Fruit fly (Drosophila melanogaster): ENCODE data around the gene Gss2.

Gene Gss2

DNA sequence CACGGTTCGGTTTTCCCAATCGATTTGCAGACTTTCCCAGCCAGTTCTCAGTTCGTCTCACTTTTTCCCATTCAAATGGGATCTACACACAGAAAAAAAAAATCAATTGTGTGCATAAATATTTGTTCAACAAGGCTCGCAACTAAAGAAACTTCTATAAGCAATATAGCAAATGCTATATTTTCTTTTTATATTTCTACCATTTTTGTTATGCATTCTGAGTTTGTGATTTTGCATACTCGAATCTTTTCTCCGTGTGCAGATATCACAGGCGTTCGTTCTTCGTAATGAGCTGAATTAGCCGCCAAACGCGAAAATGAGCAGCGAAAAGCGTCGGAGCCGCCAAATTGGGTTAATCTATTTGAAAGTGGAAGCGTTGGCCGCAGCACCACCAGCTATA, 16.4 kb downstream of the Gss2 start:
- TF ChIP-seq pan (optimal IDR thresholded peaks at IDR 0.05) = no peak
- TF ChIP-seq Dll (optimal IDR thresholded peaks at IDR 0.05) = no peak

DNA sequence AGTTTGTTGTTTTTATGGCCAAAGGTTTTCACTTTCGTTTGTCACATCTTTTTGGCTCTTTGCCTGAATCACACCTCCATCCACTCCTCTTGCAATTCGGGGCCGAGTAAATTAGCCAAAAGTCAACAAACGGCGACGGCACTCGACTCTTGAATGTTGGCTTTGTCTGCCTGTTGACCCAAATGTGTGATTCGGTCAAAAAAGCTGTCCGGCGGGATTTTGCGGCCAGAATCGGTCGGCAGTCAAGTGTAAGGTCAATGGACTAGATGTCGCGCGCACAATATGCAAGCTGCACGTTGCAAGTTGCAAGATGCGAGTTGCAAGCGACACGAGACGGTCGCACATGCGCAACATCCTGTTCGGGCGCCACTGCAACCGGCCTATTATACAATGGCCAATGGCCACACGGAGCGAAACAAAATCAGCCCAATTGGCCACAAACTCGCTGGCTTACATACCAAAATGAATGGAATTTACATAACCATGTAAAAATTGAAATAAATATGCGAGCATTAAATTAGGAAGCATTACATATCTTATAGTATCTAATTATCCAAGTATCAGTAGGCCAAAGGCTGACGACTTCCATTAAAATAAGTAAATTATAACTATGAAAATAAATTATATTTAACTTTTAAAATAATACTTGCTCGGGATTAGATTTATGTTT, 18.2 kb downstream of the Gss2 start:
- TF ChIP-seq Dll (optimal IDR thresholded peaks at IDR 0.05) (no peak), usp (GFP tag; optimal IDR thresholded peaks at IDR 0.05) (no peak), EcR (GFP tag; optimal IDR thresholded peaks at IDR 0.05) (peak in 1 of 2 experiments; percentile 62)

DNA sequence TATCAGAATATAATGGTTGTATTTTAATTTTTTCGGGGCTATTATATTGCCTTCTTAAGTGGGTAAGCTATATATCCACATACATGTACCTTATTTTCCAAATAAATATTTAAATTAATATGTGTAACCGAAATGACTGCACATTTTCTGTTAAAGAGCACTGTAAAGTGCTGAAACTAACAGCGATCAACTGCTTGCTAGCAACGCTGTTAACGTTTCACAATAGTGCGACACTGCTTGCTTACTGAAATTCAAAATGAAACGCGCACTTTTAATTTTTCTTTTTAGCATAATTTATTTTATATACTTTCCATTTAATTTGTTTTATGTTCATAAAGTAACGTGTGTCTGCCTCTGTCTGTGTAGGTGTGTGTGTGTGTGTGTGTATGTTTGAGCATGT, 24.5 kb downstream of the Gss2 start:
- no peak for TF ChIP-seq pan (optimal IDR thresholded peaks at IDR 0.05)
- no peak for TF ChIP-seq Dll (optimal IDR thresholded peaks at IDR 0.05)
- no peak for TF ChIP-seq CG8478 (optimal IDR thresholded peaks at IDR 0.05)
- TF ChIP-seq usp (GFP tag; optimal IDR thresholded peaks at IDR 0.05) = no peak
- TF ChIP-seq psq (optimal IDR thresholded peaks at IDR 0.05) = no peak
- TF ChIP-seq EcR (GFP tag; optimal IDR thresholded peaks at IDR 0.05) = no peak

DNA sequence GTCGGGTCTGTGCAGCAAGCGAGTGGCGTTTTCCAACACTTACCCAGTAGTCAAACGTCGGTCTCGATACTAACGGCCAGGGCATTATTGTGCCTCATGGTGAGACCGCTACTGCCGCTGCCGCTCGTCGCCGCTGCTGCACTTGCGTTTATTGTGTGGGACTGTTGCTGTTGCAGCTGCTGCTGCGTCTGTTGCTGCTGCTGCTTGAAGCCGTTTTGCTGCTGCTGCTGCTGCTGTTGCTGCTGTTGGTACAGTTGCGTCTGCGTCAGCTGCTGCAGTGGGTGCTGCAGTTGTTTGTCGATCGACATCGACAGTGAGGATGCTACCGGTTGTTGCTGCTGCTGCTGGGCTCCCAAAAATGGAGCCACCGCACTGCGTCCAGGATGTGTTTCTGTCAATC, 41.2 kb downstream of the Gss2 start:
- TF ChIP-seq CG8478 (optimal IDR thresholded peaks at IDR 0.05) = no peak
- no peak for TF ChIP-seq EcR (GFP tag; optimal IDR thresholded peaks at IDR 0.05)
- TF ChIP-seq psq (optimal IDR thresholded peaks at IDR 0.05) = no peak
- no peak for TF ChIP-seq usp (GFP tag; optimal IDR thresholded peaks at IDR 0.05)
- TF ChIP-seq Dll (optimal IDR thresholded peaks at IDR 0.05) = no peak
- no peak for TF ChIP-seq pan (optimal IDR thresholded peaks at IDR 0.05)
